Worm (Caenorhabditis elegans) whole organism, young adult: Measurements from ENCODE around the gene F35B3.7.

Experiments used
- chd-7 ChIP-seq: sonication (generic microtip); optimal IDR thresholded peaks from 2 replicates; lab custom pipeline; 2016; ENCODE audit warnings: mild to moderate bottlenecking, missing genetic modification characterization, moderate library complexity, missing compliant biosample characterization
- hlh-26 ChIP-seq: fragments of 200-800 bp; sonication (Bioruptor generic); conservative IDR thresholded peaks from 2 replicates; pipeline ENCODE4 v1.3.6; 2022; ENCODE audit warnings: missing genetic modification reagents, missing genetic modification characterization, missing compliant biosample characterization
- ztf-18 ChIP-seq: sonication (generic microtip); optimal IDR thresholded peaks from 2 replicates; lab custom pipeline; 2016; ENCODE audit warnings: missing genotype, mild to moderate bottlenecking, missing genetic modification characterization, missing compliant biosample characterization

- TF ChIP-seq hlh-26 (GFP tag; lab: Robert Waterston, UW) (no peak), chd-7 (no peak), ztf-18 (tag; lab: Kevin White, UChicago) (no peak)
Observed at ce11 chrX:17055836-17056783, 13.2 kb upstream of the F35B3.7 start.
